Worm (Caenorhabditis elegans) whole organism, L2 larva: ENCODE results near the gene dro-1.

Source experiments
- C34F6.9 ChIP-seq: fragments of 150-350 bp; optimal IDR thresholded peaks from 2 replicates; lab custom pipeline; 2014; ENCODE audit warnings: missing biosample characterization, missing genetic modification characterization
- F13H6.1 ChIP-seq: sonication (generic microtip); optimal IDR thresholded peaks from 2 replicates; lab custom pipeline; 2016; ENCODE audit warnings: missing genetic modification characterization, missing compliant biosample characterization
- R02D3.7 ChIP-seq: fragments of 150-350 bp; optimal IDR thresholded peaks from 2 replicates; lab custom pipeline; 2014; ENCODE audit warnings: missing biosample characterization, missing genetic modification characterization
- ZK546.5 ChIP-seq: sonication (generic microtip); optimal IDR thresholded peaks from 2 replicates; lab custom pipeline; 2017; ENCODE audit warnings: missing biosample characterization, missing genetic modification characterization
- alr-1 ChIP-seq: fragments of 150-350 bp; optimal IDR thresholded peaks from 2 replicates; lab custom pipeline; 2014; ENCODE audit warnings: missing biosample characterization, missing genetic modification characterization
- aly-2 ChIP-seq: fragments of 150-350 bp; optimal IDR thresholded peaks from 2 replicates; lab custom pipeline; 2014; ENCODE audit warnings: missing biosample characterization, missing genetic modification characterization
- ama-1 ChIP-seq: fragments of 150-350 bp; optimal IDR thresholded peaks from 2 replicates; lab custom pipeline; 2018; ENCODE audit warnings: inconsistent platforms
- ceh-82 ChIP-seq: fragments of 150-350 bp; optimal IDR thresholded peaks from 2 replicates; lab custom pipeline; 2014; ENCODE audit warnings: missing biosample characterization, missing genetic modification characterization
- egl-27 ChIP-seq: sonication (generic microtip); optimal IDR thresholded peaks from 3 replicates; lab custom pipeline; 2017; ENCODE audit warnings: missing biosample characterization, missing genetic modification reagents, missing genetic modification characterization
- elt-1 ChIP-seq: fragments of 150-350 bp; optimal IDR thresholded peaks from 2 replicates; lab custom pipeline; 2014; ENCODE audit warnings: missing biosample characterization, missing genetic modification characterization
- fos-1 ChIP-seq: fragments of 150-350 bp; optimal IDR thresholded peaks from 2 replicates; lab custom pipeline; 2014; ENCODE audit warnings: missing biosample characterization, missing genetic modification characterization
- gmeb-1 ChIP-seq: fragments of 150-350 bp; optimal IDR thresholded peaks from 2 replicates; lab custom pipeline; 2014; ENCODE audit warnings: missing biosample characterization, missing genetic modification characterization
- lin-13 ChIP-seq: fragments of 150-350 bp; optimal IDR thresholded peaks from 2 replicates; lab custom pipeline; 2014; ENCODE audit warnings: missing biosample characterization, missing genetic modification reagents, missing genetic modification characterization
- lsy-2 ChIP-seq, 2 experiments: fragments of 150-350 bp in 1 of 2; sonication (generic microtip) in 1 of 2; optimal IDR thresholded peaks; 2 replicates each; lab custom pipeline; 2014 to 2017; ENCODE audit warnings: missing biosample characterization in 2 of 2, missing genetic modification characterization in 2 of 2
- mab-5 ChIP-seq: fragments of 150-350 bp; optimal IDR thresholded peaks from 2 replicates; lab custom pipeline; 2014; ENCODE audit warnings: missing biosample characterization, missing genetic modification characterization
- mbf-1 ChIP-seq: sonication (generic microtip); optimal IDR thresholded peaks from 2 replicates; lab custom pipeline; 2017; ENCODE audit warnings: missing biosample characterization, missing genetic modification characterization
- mdl-1 ChIP-seq, 2 experiments: fragments of 150-350 bp in 1 of 2; sonication (generic microtip) in 1 of 2; optimal IDR thresholded peaks; 2 replicates each; lab custom pipeline; 2017; ENCODE audit warnings: missing biosample characterization in 2 of 2, missing genetic modification characterization in 2 of 2
- nhr-11 ChIP-seq: fragments of 150-350 bp; optimal IDR thresholded peaks from 2 replicates; lab custom pipeline; 2014; ENCODE audit warnings: missing biosample characterization, missing genetic modification characterization
- nhr-23 ChIP-seq: fragments of 150-350 bp; optimal IDR thresholded peaks from 2 replicates; lab custom pipeline; 2014; ENCODE audit warnings: missing biosample characterization, missing genetic modification reagents, missing genetic modification characterization
- nhr-237 ChIP-seq: fragments of 150-350 bp; optimal IDR thresholded peaks from 2 replicates; lab custom pipeline; 2014; ENCODE audit warnings: missing biosample characterization, missing genetic modification characterization
- nhr-25 ChIP-seq: fragments of 150-350 bp; sonication (generic microtip); optimal IDR thresholded peaks from 3 replicates; lab custom pipeline; 2014; ENCODE audit warnings: missing biosample characterization, missing genetic modification characterization
- nhr-6 ChIP-seq: fragments of 150-350 bp; optimal IDR thresholded peaks from 2 replicates; lab custom pipeline; 2014; ENCODE audit warnings: missing biosample characterization, missing genetic modification characterization
- nhr-77 ChIP-seq: fragments of 150-350 bp; optimal IDR thresholded peaks from 2 replicates; lab custom pipeline; 2014; ENCODE audit warnings: missing biosample characterization, missing genetic modification characterization
- peb-1 ChIP-seq: fragments of 150-350 bp; optimal IDR thresholded peaks from 2 replicates; lab custom pipeline; 2014; ENCODE audit warnings: missing biosample characterization, missing genetic modification characterization
- sem-4 ChIP-seq: fragments of 150-350 bp; optimal IDR thresholded peaks from 2 replicates; lab custom pipeline; 2014; ENCODE audit warnings: missing biosample characterization, missing genetic modification reagents, missing genetic modification characterization
- sma-3 ChIP-seq: sonication (generic microtip); optimal IDR thresholded peaks from 2 replicates; lab custom pipeline; 2016; ENCODE audit warnings: missing genetic modification reagents, missing genetic modification characterization, missing compliant biosample characterization
- sma-9 ChIP-seq, 2 experiments: fragments of 150-350 bp in 1 of 2; sonication (generic microtip) in 1 of 2; optimal IDR thresholded peaks; 2 replicates each; lab custom pipeline; 2014 to 2016; ENCODE audit warnings: missing genetic modification characterization in 2 of 2, mild to moderate bottlenecking in 1 of 2, missing biosample characterization in 1 of 2, missing compliant biosample characterization in 1 of 2, missing genetic modification reagents in 1 of 2, moderate library complexity in 1 of 2
- snpc-4 ChIP-seq: fragments of 150-350 bp; optimal IDR thresholded peaks from 2 replicates; lab custom pipeline; 2014; ENCODE audit warnings: missing biosample characterization, missing genetic modification characterization
- unc-39 ChIP-seq: fragments of 150-350 bp; optimal IDR thresholded peaks from 2 replicates; lab custom pipeline; 2014; ENCODE audit warnings: missing biosample characterization, missing genetic modification characterization
- unc-55 ChIP-seq: fragments of 150-350 bp; sonication (generic microtip); optimal IDR thresholded peaks from 3 replicates; lab custom pipeline; 2014; ENCODE audit warnings: missing biosample characterization, missing genetic modification reagents, missing genetic modification characterization
- unc-62 ChIP-seq: fragments of 150-350 bp; optimal IDR thresholded peaks from 2 replicates; lab custom pipeline; 2014; ENCODE audit warnings: missing biosample characterization, missing genetic modification reagents, missing genetic modification characterization
- zag-1 ChIP-seq: fragments of 150-350 bp; optimal IDR thresholded peaks from 2 replicates; lab custom pipeline; 2014; ENCODE audit warnings: missing biosample characterization, missing genetic modification characterization
- ztf-1 ChIP-seq: fragments of 200-800 bp; sonication (Bioruptor generic); conservative IDR thresholded peaks from 2 replicates; pipeline ENCODE4 v1.3.6; 2022; ENCODE audit warnings: missing genetic modification characterization, missing compliant biosample characterization

The dro-1 gene

ce11 chrIII:13314636-13315035, 27.8 kb upstream of the dro-1 start:
- TF ChIP-seq nhr-11 (tag; lab: Kevin White, UChicago) (no peak), peb-1 (tag; lab: Kevin White, UChicago) (no peak), R02D3.7 (tag; lab: Kevin White, UChicago) (no peak), unc-62 (no peak), aly-2 (tag; lab: Kevin White, UChicago) (no peak), nhr-23 (no peak), nhr-6 (tag; lab: Kevin White, UChicago) (no peak)

- no peak for TF ChIP-seq nhr-11 (tag; lab: Kevin White, UChicago)
- TF ChIP-seq sma-3 (GFP tag; lab: Kevin White, UChicago), result no peak
- TF ChIP-seq peb-1 (tag; lab: Kevin White, UChicago), result no peak
- TF ChIP-seq sem-4 (tag; lab: Kevin White, UChicago), result no peak
- no peak for TF ChIP-seq ztf-1 (GFP tag; lab: Robert Waterston, UW)
- TF ChIP-seq unc-55 (GFP tag; lab: Kevin White, UChicago), result no peak
- no peak for TF ChIP-seq ceh-82 (tag; lab: Kevin White, UChicago)
- no peak for TF ChIP-seq nhr-25 (tag; lab: Kevin White, UChicago)
- no peak for TF ChIP-seq F13H6.1
These were observed 27.4 kb upstream of the dro-1 start, which contains the start of gene dph-7 for ce11 chrIII:13315071-13315470. dph-7 (plus strand) TSS chrIII:13315123.

ce11 chrIII:13316935-13317334, 25.5 kb upstream of the dro-1 start:
- TF ChIP-seq fos-1 (tag; lab: Kevin White, UChicago), result no peak
- no peak for TF ChIP-seq nhr-6 (tag; lab: Kevin White, UChicago)
- TF ChIP-seq mab-5 (tag; lab: Kevin White, UChicago), result no peak
- no peak for TF ChIP-seq zag-1
- no peak for TF ChIP-seq ama-1 (lab: Kevin White, UChicago)
- TF ChIP-seq nhr-237 (tag; lab: Kevin White, UChicago), result no peak
- TF ChIP-seq elt-1, result no peak
- no peak for TF ChIP-seq gmeb-1 (tag; lab: Kevin White, UChicago)
- no peak for TF ChIP-seq unc-39 (tag; lab: Kevin White, UChicago)
- TF ChIP-seq lin-13 (GFP tag; lab: Kevin White, UChicago), result no peak
- TF ChIP-seq alr-1 (tag; lab: Kevin White, UChicago), result no peak
- no peak for TF ChIP-seq R02D3.7 (tag; lab: Kevin White, UChicago)
- TF ChIP-seq F13H6.1, result no peak
- no peak for TF ChIP-seq egl-27
- TF ChIP-seq sma-9 (GFP tag; optimal IDR thresholded peaks at IDR 0.05; lab: Kevin White, UChicago), result no peak
- TF ChIP-seq sma-9 (tag; optimal IDR thresholded peaks at IDR 0.05; lab: Kevin White, UChicago), result no peak
- TF ChIP-seq sma-3 (GFP tag; lab: Kevin White, UChicago), result no peak
- no peak for TF ChIP-seq ztf-1 (GFP tag; lab: Robert Waterston, UW)

- no peak for TF ChIP-seq R02D3.7 (tag; lab: Kevin White, UChicago)
- no peak for TF ChIP-seq sma-9 (GFP tag; optimal IDR thresholded peaks at IDR 0.05; lab: Kevin White, UChicago)
- no peak for TF ChIP-seq sma-9 (tag; optimal IDR thresholded peaks at IDR 0.05; lab: Kevin White, UChicago)
- no peak for TF ChIP-seq nhr-6 (tag; lab: Kevin White, UChicago)
- no peak for TF ChIP-seq mab-5 (tag; lab: Kevin White, UChicago)
- no peak for TF ChIP-seq mbf-1 (tag; lab: Kevin White, UChicago)
- TF ChIP-seq fos-1 (tag; lab: Kevin White, UChicago), result no peak
- TF ChIP-seq ZK546.5 (tag; lab: Kevin White, UChicago), result no peak
- no peak for TF ChIP-seq unc-55 (GFP tag; lab: Kevin White, UChicago)
- no peak for TF ChIP-seq egl-27
- TF ChIP-seq mdl-1 (tag; optimal IDR thresholded peaks at IDR 0.05; lab: Kevin White, UChicago), result no peak
- TF ChIP-seq alr-1 (tag; lab: Kevin White, UChicago), result no peak
- no peak for TF ChIP-seq ztf-1 (GFP tag; lab: Robert Waterston, UW)
- TF ChIP-seq aly-2 (tag; lab: Kevin White, UChicago), result no peak
- no peak for TF ChIP-seq snpc-4 (tag; lab: Kevin White, UChicago)
- no peak for TF ChIP-seq nhr-77
- TF ChIP-seq nhr-237 (tag; lab: Kevin White, UChicago), result no peak
- TF ChIP-seq sem-4 (tag; lab: Kevin White, UChicago), result no peak
- TF ChIP-seq C34F6.9 (tag; lab: Kevin White, UChicago), result no peak
- no peak for TF ChIP-seq elt-1
- TF ChIP-seq lsy-2 (tag; optimal IDR thresholded peaks at IDR 0.05; lab: Kevin White, UChicago), result no peak
These were observed 25.0 kb upstream of the dro-1 start for ce11 chrIII:13317383-13317911.
